Fruit fly (Drosophila melanogaster) whole organism, pupa: ENCODE results near the gene AstC.
A peak's percentile ranks its signal among the peaks of the same experiment; 100 is the strongest.

Source experiments
- CG10348 ChIP-seq: fragments of 200-800 bp; sonication (Bioruptor generic); IDR thresholded peaks from 2 replicates; pipeline ENCODE4 v1.3.6; 2022; ENCODE audit warnings: missing biosample characterization, missing genetic modification characterization
- CG12605 ChIP-seq: fragments of 200-800 bp; sonication (Bioruptor generic); IDR thresholded peaks from 2 replicates; pipeline ENCODE4 v1.3.6; 2022; ENCODE audit warnings: missing biosample characterization, missing genetic modification characterization
- CG13204 ChIP-seq: fragments of 200-800 bp; sonication (Bioruptor generic); optimal IDR thresholded peaks from 2 replicates; lab custom pipeline; 2018; ENCODE audit warnings: missing biosample characterization, mild to moderate bottlenecking, missing genetic modification characterization, moderate library complexity
- CG14655 ChIP-seq: fragments of 200-800 bp; sonication (Bioruptor generic); optimal IDR thresholded peaks from 3 replicates; lab custom pipeline; 2017; ENCODE audit warnings: mild to moderate bottlenecking, missing biosample characterization, missing genetic modification reagents, missing genetic modification characterization
- CG15710 ChIP-seq: fragments of 200-800 bp; sonication (Bioruptor generic); optimal IDR thresholded peaks from 2 replicates; lab custom pipeline; 2018; ENCODE audit warnings: missing biosample characterization, mild to moderate bottlenecking, missing genetic modification characterization, moderate library complexity
- CG17806 ChIP-seq: fragments of 200-800 bp; sonication (Bioruptor generic); optimal IDR thresholded peaks from 2 replicates; lab custom pipeline; 2018; ENCODE audit warnings: missing biosample characterization, mild to moderate bottlenecking, missing genetic modification characterization, moderate library complexity
- CG32121 ChIP-seq: fragments of 200-800 bp; sonication (Bioruptor generic); IDR thresholded peaks from 2 replicates; pipeline ENCODE4 v1.3.6; 2022; ENCODE audit warnings: missing biosample characterization, missing genetic modification characterization
- CG34367 ChIP-seq: fragments of 200-800 bp; sonication (Bioruptor generic); optimal IDR thresholded peaks from 2 replicates; lab custom pipeline; 2018; ENCODE audit warnings: missing biosample characterization, mild to moderate bottlenecking, missing genetic modification characterization
- CG4496 ChIP-seq: fragments of 200-800 bp; sonication (Bioruptor generic); IDR thresholded peaks from 3 replicates; pipeline ENCODE4 v1.3.6; 2022; ENCODE audit warnings: missing biosample characterization, missing genetic modification characterization
- CG8159 ChIP-seq: fragments of 200-800 bp; sonication (Bioruptor generic); optimal IDR thresholded peaks from 3 replicates; lab custom pipeline; 2018; ENCODE audit warnings: missing biosample characterization, mild to moderate bottlenecking, missing genetic modification characterization, moderate library complexity
- CG8301 ChIP-seq: fragments of 200-800 bp; sonication (Bioruptor generic); optimal IDR thresholded peaks from 2 replicates; lab custom pipeline; 2018; ENCODE audit warnings: missing biosample characterization, mild to moderate bottlenecking, missing genetic modification characterization
- CG9948 ChIP-seq: fragments of 200-800 bp; sonication (Bioruptor generic); optimal IDR thresholded peaks from 2 replicates; lab custom pipeline; 2018; ENCODE audit warnings: missing biosample characterization, mild to moderate bottlenecking, missing genetic modification characterization, moderate library complexity
- D1 ChIP-seq: fragments of 200-800 bp; sonication (Bioruptor generic); optimal IDR thresholded peaks from 2 replicates; lab custom pipeline; 2018; ENCODE audit warnings: missing biosample characterization, mild to moderate bottlenecking, missing genetic modification characterization, moderate library complexity
- EcR ChIP-seq: fragments of 200-800 bp; sonication (Bioruptor generic); optimal IDR thresholded peaks from 3 replicates; lab custom pipeline; 2019; ENCODE audit warnings: missing biosample characterization, missing genetic modification characterization, mild to moderate bottlenecking, moderate library complexity, missing genetic modification reagents
- Ets98B ChIP-seq: fragments of 200-800 bp; sonication (Bioruptor generic); IDR thresholded peaks from 2 replicates; pipeline ENCODE4 v1.3.6; 2022; ENCODE audit warnings: missing biosample characterization, missing genetic modification characterization
- Pif1A ChIP-seq: fragments of 200-800 bp; sonication (Bioruptor generic); optimal IDR thresholded peaks from 3 replicates; lab custom pipeline; 2016; ENCODE audit warnings: missing biosample characterization, missing genetic modification characterization
- Pif1B ChIP-seq: fragments of 200-800 bp; sonication (Bioruptor generic); optimal IDR thresholded peaks from 3 replicates; lab custom pipeline; 2016; ENCODE audit warnings: missing biosample characterization, missing genetic modification characterization
- Snoo ChIP-seq: fragments of 200-800 bp; sonication (Bioruptor generic); optimal IDR thresholded peaks from 3 replicates; lab custom pipeline; 2017; ENCODE audit warnings: missing biosample characterization, mild to moderate bottlenecking, missing genetic modification characterization, inconsistent platforms
- fd96Ca ChIP-seq: fragments of 200-800 bp; sonication (Bioruptor generic); IDR thresholded peaks from 3 replicates; pipeline ENCODE4 v1.3.6; 2022; ENCODE audit warnings: missing biosample characterization, missing genetic modification characterization
- gl ChIP-seq: fragments of 200-800 bp; sonication (Bioruptor generic); optimal IDR thresholded peaks from 2 replicates; lab custom pipeline; 2018; ENCODE audit warnings: missing biosample characterization, mild to moderate bottlenecking, missing genetic modification characterization
- rn ChIP-seq: fragments of 200-800 bp; sonication (Bioruptor generic); IDR thresholded peaks from 2 replicates; pipeline ENCODE4 v1.3.6; 2022; ENCODE audit warnings: missing biosample characterization, missing genetic modification characterization

AstC gene

dm6 chr2L:11113714-11114113 lies 32.5 kb upstream of the AstC start, which contains the start of gene Gr32a:
Gr32a (plus strand) TSS chr2L:11114014.
- TF ChIP-seq CG15710 (tag; lab: Kevin White, UChicago) (no peak), Ets98B (GFP tag; lab: Robert Waterston, UW) (no peak), D1 (tag; lab: Kevin White, UChicago) (no peak)
- TF ChIP-seq, all 21 proteins: peak for 0

dm6 chr2L:11113011-11113528 lies 31.9 kb upstream of the AstC start, which contains the start of gene Idua:
Idua (minus strand) TSS chr2L:11113061.
- no peak for TF ChIP-seq CG8301 (tag; lab: Kevin White, UChicago)
- TF ChIP-seq CG17806 (tag; lab: Kevin White, UChicago), result peak; percentile 55
- TF ChIP-seq gl (tag; lab: Kevin White, UChicago), result peak; percentile 18
- TF ChIP-seq EcR (GFP tag; lab: Kevin White, UChicago), result no peak
- no peak; the same call in 1 of the 2 replicates for TF ChIP-seq Ets98B (GFP tag; lab: Robert Waterston, UW)
- peak; percentile 70 for TF ChIP-seq Snoo (tag; lab: Kevin White, UChicago)
- peak; percentile 63 for TF ChIP-seq CG34367
- TF ChIP-seq CG9948 (tag; lab: Kevin White, UChicago), result peak; percentile 71
- TF ChIP-seq Pif1A (GFP tag; lab: Kevin White, UChicago), result no peak
- TF ChIP-seq CG13204 (GFP tag; lab: Kevin White, UChicago), result no peak
- TF ChIP-seq CG10348 (GFP tag; lab: Robert Waterston, UW), result no peak
- peak; percentile 67; the same call in 1 of the 2 replicates for TF ChIP-seq CG32121 (GFP tag; lab: Robert Waterston, UW)
- TF ChIP-seq CG4496 (GFP tag; lab: Robert Waterston, UW), result 0 out of 3 replicates have a peak, but pooled peaks have one; percentile 29
- TF ChIP-seq CG8159 (tag; lab: Kevin White, UChicago), result peak; percentile 75
- TF ChIP-seq CG14655 (GFP tag; lab: Kevin White, UChicago), result no peak
- TF ChIP-seq fd96Ca (GFP tag; lab: Robert Waterston, UW), result 0 out of 3 replicates have a peak, but pooled peaks have one; percentile 30
- peak; percentile 83 for TF ChIP-seq CG15710 (tag; lab: Kevin White, UChicago)
- TF ChIP-seq rn, result no peak
- TF ChIP-seq CG12605 (GFP tag; lab: Robert Waterston, UW), result no peak; the same call in 1 of the 2 replicates
- TF ChIP-seq Pif1B (GFP tag; lab: Kevin White, UChicago), result no peak
- no peak for TF ChIP-seq D1 (tag; lab: Kevin White, UChicago)

- TF ChIP-seq CG10348 (GFP tag; lab: Robert Waterston, UW) (peak; percentile 96), EcR (GFP tag; lab: Kevin White, UChicago) (peak; percentile 51), D1 (tag; lab: Kevin White, UChicago) (no peak), Pif1A (GFP tag; lab: Kevin White, UChicago) (peak; percentile 97), Ets98B (GFP tag; lab: Robert Waterston, UW) (peak; percentile 98), CG14655 (GFP tag; lab: Kevin White, UChicago) (peak; percentile 98), CG4496 (GFP tag; lab: Robert Waterston, UW) (peak; percentile 99), Pif1B (GFP tag; lab: Kevin White, UChicago) (peak; percentile 96), gl (tag; lab: Kevin White, UChicago) (peak; percentile 92), CG32121 (GFP tag; lab: Robert Waterston, UW) (peak; percentile 98), rn (peak; percentile 98), CG12605 (GFP tag; lab: Robert Waterston, UW) (peak; percentile 96), CG8301 (tag; lab: Kevin White, UChicago) (peak; percentile 97), CG17806 (tag; lab: Kevin White, UChicago) (peak; percentile 98), CG13204 (GFP tag; lab: Kevin White, UChicago) (no peak), fd96Ca (GFP tag; lab: Robert Waterston, UW) (peak; percentile 99), CG34367 (peak; percentile 98), CG8159 (tag; lab: Kevin White, UChicago) (peak; percentile 98), CG15710 (tag; lab: Kevin White, UChicago) (peak; percentile 98), CG9948 (tag; lab: Kevin White, UChicago) (peak; percentile 98), Snoo (tag; lab: Kevin White, UChicago) (peak; percentile 98)
These were observed 25.4 kb upstream of the AstC start, which contains the start of gene Reps for dm6 chr2L:11106562-11106962. Reps (minus strand) TSS chr2L:11106645.

dm6 chr2L:11105320-11105719 lies 24.1 kb upstream of the AstC start:
- 0 out of 3 replicates have a peak, but pooled peaks have one; percentile 35 for TF ChIP-seq fd96Ca (GFP tag; lab: Robert Waterston, UW)
- TF ChIP-seq Pif1A (GFP tag; lab: Kevin White, UChicago), result no peak

- no peak for TF ChIP-seq CG8159 (tag; lab: Kevin White, UChicago)
- TF ChIP-seq gl (tag; lab: Kevin White, UChicago), result peak; percentile 2
These were observed 19.4 kb upstream of the AstC start, which contains the start of gene Ge-1 for dm6 chr2L:11100516-11101061. Ge-1 (minus strand) TSS chr2L:11100888.

- no peak for TF ChIP-seq CG9948 (tag; lab: Kevin White, UChicago)
- TF ChIP-seq gl (tag; lab: Kevin White, UChicago), result no peak
- peak; percentile 42 for TF ChIP-seq CG15710 (tag; lab: Kevin White, UChicago)
- TF ChIP-seq CG8301 (tag; lab: Kevin White, UChicago), result no peak
- peak; percentile 37; the same call in 1 of the 2 replicates for TF ChIP-seq CG32121 (GFP tag; lab: Robert Waterston, UW)
- TF ChIP-seq CG17806 (tag; lab: Kevin White, UChicago), result peak; percentile 39
- no peak for TF ChIP-seq rn
- no peak for TF ChIP-seq Pif1A (GFP tag; lab: Kevin White, UChicago)
- TF ChIP-seq D1 (tag; lab: Kevin White, UChicago), result peak; percentile 87
- no peak for TF ChIP-seq CG13204 (GFP tag; lab: Kevin White, UChicago)
- TF ChIP-seq, all 21 proteins: peak for 4
These were observed 9.9 kb upstream of the AstC start, which contains the start of gene Wdr59 for dm6 chr2L:11091111-11091510. Wdr59 (plus strand) TSS chr2L:11091444.
